ENCODE assay signal across 3 fruit fly cellular contexts in the genomic region with DNA sequence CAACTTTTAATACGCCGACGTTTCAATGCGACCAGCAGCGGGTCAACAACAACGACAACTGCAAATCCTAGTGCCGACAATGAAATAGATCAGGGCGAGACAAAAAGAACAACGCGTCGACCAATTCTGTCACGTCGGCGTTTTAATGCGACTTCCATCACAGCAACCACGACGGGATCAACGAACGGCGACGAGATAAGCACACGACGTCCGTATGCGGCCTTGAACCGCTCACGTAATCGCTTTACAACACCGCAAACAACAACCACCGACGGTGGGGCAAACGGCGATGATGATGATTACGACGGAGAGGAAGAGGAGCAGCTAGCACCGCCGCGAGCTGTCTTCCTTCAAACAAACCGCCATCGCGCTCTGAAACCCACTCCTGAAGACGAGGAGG.
TF ChIP-seq lines count a peak whose summit lies in the region.

No protein-coding gene starts in this region.

TF ChIP-seq in whole organism, adult, 20 proteins besides CTCF, POLR2A, EP300 and RAD21:
- TF ChIP-seq toe (GFP tag; optimal IDR thresholded peaks at IDR 0.05; lab: Kevin White, UChicago), result no peak
- TF ChIP-seq Crg-1 (GFP tag; optimal IDR thresholded peaks at IDR 0.05; lab: Kevin White, UChicago), result no peak
- no peak for TF ChIP-seq kay (GFP tag; lab: Kevin White, UChicago; ENCODE audit: borderline replicate concordance)
- TF ChIP-seq tj (GFP tag; optimal IDR thresholded peaks at IDR 0.05; lab: Kevin White, UChicago), result peak; percentile 63
- TF ChIP-seq Mnt (GFP tag; optimal IDR thresholded peaks at IDR 0.05; lab: Kevin White, UChicago), result no peak
- no peak for TF ChIP-seq CG7045 (GFP tag; optimal IDR thresholded peaks at IDR 0.05; lab: Kevin White, UChicago)
- no peak for TF ChIP-seq CG5204 (GFP tag; optimal IDR thresholded peaks at IDR 0.05; lab: Kevin White, UChicago)

TF ChIP-seq in whole organism, prepupa, 60 proteins besides CTCF, POLR2A, EP300 and RAD21:
- TF ChIP-seq vri (GFP tag; optimal IDR thresholded peaks at IDR 0.05; lab: Kevin White, UChicago) (peak; percentile 38), achi (GFP tag; optimal IDR thresholded peaks at IDR 0.05; lab: Kevin White, UChicago) (no peak), pdm3 (GFP tag; optimal IDR thresholded peaks at IDR 0.05; lab: Kevin White, UChicago) (no peak), Sox14 (GFP tag; optimal IDR thresholded peaks at IDR 0.05; lab: Kevin White, UChicago) (no peak), Eip78C (GFP tag; lab: Kevin White, UChicago) (no peak), CG3919 (GFP tag; optimal IDR thresholded peaks at IDR 0.05; lab: Kevin White, UChicago) (no peak), CG10669 (GFP tag; optimal IDR thresholded peaks at IDR 0.05; lab: Kevin White, UChicago) (no peak), svp (GFP tag; lab: Kevin White, UChicago) (peak; percentile 94), dac (GFP tag; optimal IDR thresholded peaks at IDR 0.05; lab: Kevin White, UChicago) (no peak), CG34406 (GFP tag; optimal IDR thresholded peaks at IDR 0.05; lab: Kevin White, UChicago) (no peak), Blimp-1 (GFP tag; optimal IDR thresholded peaks at IDR 0.05; lab: Kevin White, UChicago) (no peak), net (GFP tag; optimal IDR thresholded peaks at IDR 0.05; lab: Kevin White, UChicago) (no peak)
TF ChIP-seq in whole organism, prepupa: peak in this region for 2.

TF ChIP-seq in whole organism, pupa, 21 proteins besides CTCF, POLR2A, EP300 and RAD21:
- TF ChIP-seq EcR (GFP tag; optimal IDR thresholded peaks at IDR 0.05; lab: Kevin White, UChicago) (peak; percentile 97), gl (tag; optimal IDR thresholded peaks at IDR 0.05; lab: Kevin White, UChicago) (no peak)
